Worm (Caenorhabditis elegans) whole organism, L4 larva: ENCODE measurements around the gene srw-122.

Experiments used
- ZK337.2 ChIP-seq: fragments of 200-800 bp; sonication (Bioruptor generic); IDR thresholded peaks from 2 replicates; pipeline ENCODE4 v1.3.6; 2022; ENCODE audit warnings: missing genetic modification reagents, missing genetic modification characterization, missing compliant biosample characterization
- daf-12 ChIP-seq: fragments of 150-350 bp; optimal IDR thresholded peaks from 2 replicates; lab custom pipeline; 2014; ENCODE audit warnings: missing biosample characterization, missing genetic modification reagents, missing genetic modification characterization
- hif-1 ChIP-seq, 2 experiments: sonication (generic microtip); optimal IDR thresholded peaks; 2 replicates each; lab custom pipeline; 2016 to 2017; ENCODE audit warnings: missing compliant biosample characterization in 2 of 2, missing genetic modification characterization in 2 of 2, missing genetic modification reagents in 2 of 2, missing genotype in 2 of 2, mild to moderate bottlenecking in 1 of 2
- lsy-2 ChIP-seq, 2 experiments: fragments of 150-350 bp in 1 of 2; sonication (generic microtip) in 1 of 2; optimal IDR thresholded peaks; 2 replicates each; lab custom pipeline; 2014 to 2017; ENCODE audit warnings: missing biosample characterization in 2 of 2, missing genetic modification characterization in 2 of 2
- nhr-28 ChIP-seq: fragments of 150-350 bp; optimal IDR thresholded peaks from 2 replicates; lab custom pipeline; 2014; ENCODE audit warnings: missing biosample characterization, missing genetic modification characterization
- nhr-77 ChIP-seq: fragments of 150-350 bp; optimal IDR thresholded peaks from 2 replicates; lab custom pipeline; 2014; ENCODE audit warnings: missing biosample characterization, missing genetic modification characterization
- pha-4 ChIP-seq, 2 experiments: fragments of 150-350 bp in 1 of 2; fragments of 200-800 bp in 1 of 2; sonication (Bioruptor generic) in 1 of 2; IDR thresholded peaks in 1 of 2; optimal IDR thresholded peaks in 1 of 2; 2 replicates each; pipeline versions ENCODE4 v1.3.6 to Lab custom; 2014 to 2022; ENCODE audit warnings: missing genetic modification characterization in 2 of 2, missing genetic modification reagents in 2 of 2, missing biosample characterization in 1 of 2, missing compliant biosample characterization in 1 of 2

ce11 chrV:2971307-2971999, 19.5 kb upstream of the srw-122 start, which contains the start of gene srw-129:
- TF ChIP-seq ZK337.2 (GFP tag; lab: Robert Waterston, UW) (no peak), hif-1 (tag; optimal IDR thresholded peaks at IDR 0.05; lab: Kevin White, UChicago) (no peak), lsy-2 (tag; optimal IDR thresholded peaks at IDR 0.05; lab: Kevin White, UChicago) (no peak), daf-12 (no peak), nhr-77 (tag; lab: Kevin White, UChicago) (no peak), pha-4 (GFP tag; IDR thresholded peaks at IDR 0.05; lab: Robert Waterston, UW) (no peak), pha-4 (tag; optimal IDR thresholded peaks at IDR 0.05; lab: Kevin White, UChicago) (no peak), nhr-28 (tag; lab: Kevin White, UChicago) (no peak)
